Fruit fly (Drosophila melanogaster) whole organism, wandering third instar larva: Measurements from ENCODE around the gene CG4972.

Experiments used
- Abd-B ChIP-seq: fragments of >200 bp; optimal IDR thresholded peaks from 2 replicates; lab custom pipeline; 2017; ENCODE audit warnings: missing biosample characterization, missing genetic modification characterization
- CG32264 ChIP-seq: fragments of 200-800 bp; sonication (Bioruptor generic); optimal IDR thresholded peaks from 2 replicates; lab custom pipeline; 2016; ENCODE audit warnings: missing biosample characterization, missing genetic modification characterization
- CG9705 ChIP-seq: fragments of 200-800 bp; sonication (Bioruptor generic); optimal IDR thresholded peaks from 2 replicates; lab custom pipeline; 2018; ENCODE audit warnings: missing biosample characterization, mild to moderate bottlenecking, missing genetic modification characterization
- CrebA ChIP-seq: fragments of 200-800 bp; sonication (Bioruptor generic); optimal IDR thresholded peaks from 2 replicates; lab custom pipeline; 2016; ENCODE audit warnings: missing biosample characterization, mild to moderate bottlenecking, missing genetic modification characterization, borderline replicate concordance
- HLH106 ChIP-seq: fragments of 200-800 bp; optimal IDR thresholded peaks from 3 replicates; lab custom pipeline; 2019; ENCODE audit warnings: missing biosample characterization, mild to moderate bottlenecking, missing genetic modification characterization, moderate library complexity
- Hnf4 ChIP-seq: fragments of 200-800 bp; sonication (Bioruptor generic); optimal IDR thresholded peaks from 2 replicates; lab custom pipeline; 2016; ENCODE audit warnings: missing biosample characterization, mild to moderate bottlenecking, missing genetic modification characterization
- Hr83 ChIP-seq: fragments of 200-300 bp; sonication (Bioruptor generic); optimal IDR thresholded peaks from 2 replicates; lab custom pipeline; 2016; ENCODE audit warnings: missing biosample characterization, mild to moderate bottlenecking, missing genetic modification characterization, moderate library complexity; ENCODE audit not compliant: poor library complexity, severe bottlenecking
- Jra ChIP-seq: sonication (Bioruptor generic); optimal IDR thresholded peaks from 2 replicates; lab custom pipeline; 2016; ENCODE audit warnings: missing biosample characterization, missing genetic modification characterization
- Mio ChIP-seq: sonication (Bioruptor generic); optimal IDR thresholded peaks from 2 replicates; lab custom pipeline; 2016; ENCODE audit warnings: missing biosample characterization, missing genetic modification characterization
- OdsH ChIP-seq: fragments of 200-800 bp; sonication (Bioruptor generic); optimal IDR thresholded peaks from 2 replicates; lab custom pipeline; 2016; ENCODE audit warnings: missing biosample characterization, mild to moderate bottlenecking, missing genetic modification characterization
- Rel ChIP-seq, 2 experiments: fragments of 200-800 bp; sonication (Bioruptor generic) in 1 of 2; optimal IDR thresholded peaks; 2 replicates in 1 of 2; 3 replicates in 1 of 2; lab custom pipeline; 2016 to 2019; ENCODE audit warnings: mild to moderate bottlenecking in 2 of 2, missing biosample characterization in 2 of 2, missing genetic modification characterization in 2 of 2, moderate library complexity in 1 of 2
- br ChIP-seq: fragments of 200-800 bp; sonication (Bioruptor generic); optimal IDR thresholded peaks from 2 replicates; lab custom pipeline; 2016; ENCODE audit warnings: missing biosample characterization, missing genetic modification characterization
- brk ChIP-seq: fragments of 200-800 bp; sonication (Bioruptor generic); optimal IDR thresholded peaks from 2 replicates; lab custom pipeline; 2016; ENCODE audit warnings: missing biosample characterization, mild to moderate bottlenecking, missing genetic modification characterization
- dl ChIP-seq, 2 experiments: fragments of 175-275, 200-275 bp in 1 of 2; fragments of 200-275 bp in 1 of 2; sonication (Bioruptor generic); optimal IDR thresholded peaks; lab custom pipeline; 2018; ENCODE audit warnings: mild to moderate bottlenecking in 2 of 2, missing biosample characterization in 2 of 2, missing genetic modification characterization in 2 of 2, moderate library complexity in 2 of 2; ENCODE audit not compliant: partially characterized antibody in 2 of 2, insufficient read depth in 1 of 2
- dsf ChIP-seq: sonication (Bioruptor generic); optimal IDR thresholded peaks from 2 replicates; lab custom pipeline; 2016; ENCODE audit warnings: missing biosample characterization, missing genetic modification characterization, borderline replicate concordance
- ey ChIP-seq: fragments of 200-800 bp; sonication (Bioruptor generic); optimal IDR thresholded peaks from 2 replicates; lab custom pipeline; 2016; ENCODE audit warnings: missing biosample characterization, missing genetic modification characterization
- foxo ChIP-seq, 2 experiments: fragments of 200-800 bp; sonication (Bioruptor generic); optimal IDR thresholded peaks; 2 replicates in 1 of 2; 3 replicates in 1 of 2; lab custom pipeline; 2016 to 2017; ENCODE audit warnings: missing biosample characterization in 2 of 2, missing genetic modification characterization in 2 of 2
- fru ChIP-seq: fragments of 200-800 bp; sonication (Bioruptor generic); optimal IDR thresholded peaks from 3 replicates; lab custom pipeline; 2016; ENCODE audit warnings: missing biosample characterization, mild to moderate bottlenecking, missing genetic modification characterization
- h ChIP-seq: fragments of 200-800 bp; sonication (Bioruptor generic); optimal IDR thresholded peaks from 3 replicates; lab custom pipeline; 2016; ENCODE audit warnings: missing biosample characterization, mild to moderate bottlenecking, missing genetic modification characterization
- jim ChIP-seq: fragments of 175-275, 200-325 bp; sonication (Bioruptor generic); optimal IDR thresholded peaks from 2 replicates; lab custom pipeline; 2016; ENCODE audit warnings: missing biosample characterization, mild to moderate bottlenecking, missing genetic modification characterization
- lola ChIP-seq: fragments of >200 bp; optimal IDR thresholded peaks from 2 replicates; lab custom pipeline; 2017; ENCODE audit warnings: missing biosample characterization, missing genetic modification characterization
- pan ChIP-seq: fragments of >200 bp; optimal IDR thresholded peaks from 2 replicates; lab custom pipeline; 2017
- rgr ChIP-seq: fragments of 200-800 bp; sonication (Bioruptor generic); optimal IDR thresholded peaks from 3 replicates; lab custom pipeline; 2016; ENCODE audit warnings: missing biosample characterization, mild to moderate bottlenecking, missing genetic modification characterization
- sv ChIP-seq: fragments of 200-800 bp; sonication (Bioruptor generic); optimal IDR thresholded peaks from 3 replicates; lab custom pipeline; 2016; ENCODE audit warnings: missing biosample characterization, missing genetic modification characterization
- usp ChIP-seq: fragments of >200 bp; optimal IDR thresholded peaks from 2 replicates; lab custom pipeline; 2017; ENCODE audit warnings: missing biosample characterization, missing genetic modification characterization
- woc ChIP-seq: sonication (Bioruptor generic); optimal IDR thresholded peaks from 2 replicates; lab custom pipeline; 2016; ENCODE audit warnings: missing biosample characterization, mild to moderate bottlenecking, missing genetic modification characterization

CG4972 gene

DNA sequence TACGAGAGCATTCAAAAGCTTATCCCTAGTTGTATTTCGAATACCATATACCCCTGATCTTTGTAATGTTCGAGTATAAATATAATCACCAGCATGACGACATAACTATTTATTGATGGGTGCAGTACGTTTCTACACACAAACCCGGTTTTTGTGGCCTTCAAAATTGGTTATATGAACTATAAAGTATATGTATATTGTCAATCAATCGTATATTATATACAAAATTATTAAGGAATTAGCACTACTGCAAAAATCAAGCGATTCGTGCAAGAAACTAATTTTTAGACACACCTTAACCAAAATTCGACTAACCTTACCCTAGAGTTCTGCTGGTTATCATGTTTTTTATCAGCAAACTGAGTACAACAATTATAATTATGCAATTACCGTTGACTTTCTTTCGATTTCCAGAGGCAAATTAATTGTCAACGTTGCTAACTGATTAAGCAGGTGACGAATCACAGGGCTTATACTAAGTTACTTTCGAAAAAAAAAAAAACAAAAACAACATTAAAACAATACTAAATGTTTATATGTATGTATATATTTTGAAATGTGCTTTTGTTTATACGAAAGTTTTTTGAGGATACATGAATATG lies 5.7 kb downstream of the CG4972 start:
- TF ChIP-seq ey (GFP tag; lab: Kevin White, UChicago) (no peak), Abd-B (GFP tag; lab: Kevin White, UChicago) (no peak), Hr83 (GFP tag; lab: Kevin White, UChicago) (no peak)

DNA sequence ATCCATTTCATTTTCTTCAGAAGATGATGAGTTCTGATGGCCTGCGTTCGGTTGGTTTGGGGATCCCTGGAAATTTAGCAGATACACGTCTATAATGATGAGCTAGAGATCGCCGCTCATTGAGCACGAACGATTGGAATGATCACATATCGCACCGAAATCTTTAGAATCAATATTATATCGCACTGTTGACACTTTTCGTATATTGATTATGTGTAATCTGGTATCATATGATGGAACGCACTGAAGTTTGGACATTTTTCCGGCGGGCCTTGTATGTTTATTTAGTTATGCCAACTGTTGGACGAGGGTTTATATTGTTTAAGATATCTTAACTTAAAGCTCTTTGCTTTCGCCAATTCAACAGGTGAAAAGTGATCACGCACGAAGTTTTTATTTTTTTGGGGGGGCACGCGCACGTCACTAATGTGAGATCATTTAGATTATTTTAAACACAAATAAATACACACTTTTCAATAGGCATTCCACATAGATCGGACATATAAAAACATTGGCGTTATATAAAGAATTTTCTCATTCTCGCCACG lies 6.5 kb downstream of the CG4972 start:
- TF ChIP-seq h (GFP tag; lab: Kevin White, UChicago) (peak; percentile 11), foxo (GFP tag; optimal IDR thresholded peaks at IDR 0.05; lab: Kevin White, UChicago) (no peak), HLH106 (tag; lab: Kevin White, UChicago) (no peak), CrebA (no peak), Mio (GFP tag; lab: Kevin White, UChicago) (no peak), dl (GFP tag; optimal IDR thresholded peaks at IDR 0.05; lab: Kevin White, UChicago; ENCODE audit: insufficient read depth in 1 of 2, partially characterized antibody in 2 of 2) (no peak), Jra (GFP tag; lab: Kevin White, UChicago) (no peak), ey (GFP tag; lab: Kevin White, UChicago) (no peak), Hr83 (GFP tag; lab: Kevin White, UChicago) (no peak), rgr (GFP tag; lab: Kevin White, UChicago) (no peak), Rel (GFP tag; optimal IDR thresholded peaks at IDR 0.05; lab: Kevin White, UChicago) (no peak), Rel (tag; optimal IDR thresholded peaks at IDR 0.05; lab: Kevin White, UChicago) (peak; percentile 69), dsf (GFP tag; lab: Kevin White, UChicago) (no peak), CG9705 (GFP tag; lab: Kevin White, UChicago) (no peak), Hnf4 (GFP tag; lab: Kevin White, UChicago) (no peak), pan (no peak), CG32264 (GFP tag; lab: Kevin White, UChicago) (no peak), brk (GFP tag; lab: Kevin White, UChicago) (peak; percentile 10), woc (peak; percentile 10), br (GFP tag; lab: Kevin White, UChicago) (no peak)

dm6 chr2L:10321612-10322011 lies 7.0 kb downstream of the CG4972 start:
- TF ChIP-seq Rel (GFP tag; optimal IDR thresholded peaks at IDR 0.05; lab: Kevin White, UChicago) (peak; percentile 21), Rel (tag; optimal IDR thresholded peaks at IDR 0.05; lab: Kevin White, UChicago) (no peak), sv (GFP tag; lab: Kevin White, UChicago) (no peak)

dm6 chr2L:10322176-10322575 lies 7.6 kb downstream of the CG4972 start, which contains the start of gene CG4995:
Gene CG4995 (plus strand): TSS chr2L:10322476.
- TF ChIP-seq lola (GFP tag; lab: Kevin White, UChicago) = no peak
- TF ChIP-seq fru (GFP tag; lab: Kevin White, UChicago) = no peak
- TF ChIP-seq CG9705 (GFP tag; lab: Kevin White, UChicago) = no peak
- no peak for TF ChIP-seq usp (GFP tag; lab: Kevin White, UChicago)
- no peak for TF ChIP-seq OdsH (GFP tag; lab: Kevin White, UChicago)
- no peak for TF ChIP-seq Mio (GFP tag; lab: Kevin White, UChicago)
- TF ChIP-seq CrebA = no peak
- TF ChIP-seq ey (GFP tag; lab: Kevin White, UChicago) = no peak

DNA sequence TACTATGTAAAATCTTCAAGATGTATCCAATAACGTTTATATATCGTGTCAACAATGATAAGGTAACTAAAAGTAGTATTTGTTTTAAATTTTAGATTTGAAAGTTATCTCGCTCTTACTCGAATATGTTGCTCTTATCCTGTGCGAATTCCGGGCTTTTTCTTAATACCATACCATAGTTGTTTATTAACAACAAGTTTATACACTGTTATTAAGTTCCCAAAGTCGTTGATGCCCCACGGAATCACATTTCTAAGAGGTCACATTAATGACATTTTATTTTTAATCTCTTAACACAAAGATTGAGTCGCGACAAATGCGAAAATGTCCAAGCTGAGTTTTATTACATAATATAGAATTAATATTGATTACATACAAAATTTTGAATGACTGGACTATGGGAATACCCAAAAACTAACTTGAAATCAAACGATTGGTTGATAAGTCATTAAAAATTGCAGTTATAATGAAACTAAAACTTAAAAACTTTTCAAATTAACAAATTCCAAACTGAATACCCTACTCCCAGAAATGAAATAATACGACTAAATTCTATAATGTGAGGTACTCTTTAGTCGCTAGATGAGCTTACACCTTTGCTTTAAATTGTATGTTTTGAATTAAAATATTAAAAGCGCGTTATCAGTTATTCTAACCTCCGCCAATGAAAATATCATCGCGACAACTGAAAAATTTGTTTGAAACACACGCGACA lies 8.3 kb downstream of the CG4972 start, which contains the start of gene CG5381:
CG5381 (minus strand) TSS at position 330 of the 715 bp plus-strand sequence.
- TF ChIP-seq Rel (GFP tag; optimal IDR thresholded peaks at IDR 0.05; lab: Kevin White, UChicago) = no peak
- peak; percentile 77 for TF ChIP-seq Rel (tag; optimal IDR thresholded peaks at IDR 0.05; lab: Kevin White, UChicago)
- TF ChIP-seq woc = no peak
- no peak for TF ChIP-seq jim (GFP tag; lab: Kevin White, UChicago)
- TF ChIP-seq h (GFP tag; lab: Kevin White, UChicago) = no peak
